Worm (Caenorhabditis elegans) whole organism, mixed stage, embryonic: ENCODE data around the gene K06A4.2.
A peak's percentile ranks its signal among the peaks of the same experiment; 100 is the strongest.

Source experiments
- M03D4.4 ChIP-seq: sonication (generic microtip); optimal IDR thresholded peaks from 2 replicates; lab custom pipeline; 2017; ENCODE audit warnings: mild to moderate bottlenecking, missing genetic modification characterization, missing compliant biosample characterization
- bed-3 ChIP-seq: fragments of 200-800 bp; sonication (Bioruptor generic); optimal IDR thresholded peaks from 3 replicates; lab custom pipeline; 2018; ENCODE audit warnings: mild to moderate bottlenecking, missing genetic modification characterization, moderate library complexity, missing compliant biosample characterization
- blmp-1 ChIP-seq: fragments of 150-350 bp; optimal IDR thresholded peaks from 2 replicates; lab custom pipeline; 2014; ENCODE audit warnings: missing biosample characterization, missing genetic modification characterization
- ceh-39 ChIP-seq: fragments of 150-350 bp; optimal IDR thresholded peaks from 2 replicates; lab custom pipeline; 2014; ENCODE audit warnings: missing biosample characterization, missing genetic modification characterization
- ceh-43 ChIP-seq: fragments of 200-800 bp; sonication (Bioruptor generic); optimal IDR thresholded peaks from 2 replicates; lab custom pipeline; 2018; ENCODE audit warnings: mild to moderate bottlenecking, missing genetic modification characterization, moderate library complexity, missing compliant biosample characterization
- ceh-83 ChIP-seq: fragments of 200-800 bp; sonication (Bioruptor generic); optimal IDR thresholded peaks from 2 replicates; lab custom pipeline; 2018; ENCODE audit warnings: mild to moderate bottlenecking, missing genetic modification characterization, missing compliant biosample characterization
- ces-1 ChIP-seq: fragments of 150-350 bp; optimal IDR thresholded peaks from 2 replicates; lab custom pipeline; 2014; ENCODE audit warnings: missing biosample characterization, missing genetic modification reagents, missing genetic modification characterization
- cnd-1 ChIP-seq: fragments of 200-800 bp; sonication (Bioruptor generic); optimal IDR thresholded peaks from 2 replicates; lab custom pipeline; 2018; ENCODE audit warnings: mild to moderate bottlenecking, missing genetic modification characterization, missing compliant biosample characterization
- drap-1 ChIP-seq: fragments of 200-800 bp; sonication (Bioruptor generic); optimal IDR thresholded peaks from 3 replicates; lab custom pipeline; 2018; ENCODE audit warnings: mild to moderate bottlenecking, missing genetic modification characterization, missing compliant biosample characterization
- elt-1 ChIP-seq: sonication (generic microtip); optimal IDR thresholded peaks from 2 replicates; lab custom pipeline; 2017; ENCODE audit warnings: missing genetic modification characterization, mild to moderate bottlenecking, missing compliant biosample characterization, antibody characterized with exemption, moderate library complexity, borderline replicate concordance; ENCODE audit not compliant: insufficient read depth
- flh-1 ChIP-seq: fragments of 200-800 bp; sonication (Bioruptor generic); optimal IDR thresholded peaks from 2 replicates; lab custom pipeline; 2018; ENCODE audit warnings: mild to moderate bottlenecking, missing genetic modification characterization, moderate library complexity, missing compliant biosample characterization
- ham-2 ChIP-seq: fragments of 200-800 bp; sonication (Bioruptor generic); optimal IDR thresholded peaks from 2 replicates; lab custom pipeline; 2018; ENCODE audit warnings: mild to moderate bottlenecking, missing genetic modification characterization, missing compliant biosample characterization
- hlh-1 ChIP-seq: fragments of 150-350 bp; optimal IDR thresholded peaks from 2 replicates; lab custom pipeline; 2014; ENCODE audit warnings: missing biosample characterization, missing genetic modification reagents, missing genetic modification characterization
- lin-13 ChIP-seq: fragments of 150-350 bp; optimal IDR thresholded peaks from 2 replicates; lab custom pipeline; 2014; ENCODE audit warnings: missing biosample characterization, missing genetic modification characterization
- lin-32 ChIP-seq: fragments of 200-800 bp; sonication (Bioruptor generic); optimal IDR thresholded peaks from 2 replicates; lab custom pipeline; 2018; ENCODE audit warnings: mild to moderate bottlenecking, missing genetic modification characterization, missing compliant biosample characterization
- lsy-2 ChIP-seq: fragments of 150-350 bp; optimal IDR thresholded peaks from 2 replicates; lab custom pipeline; 2014; ENCODE audit warnings: missing biosample characterization, missing genetic modification characterization
- mep-1 ChIP-seq: fragments of 150-350 bp; optimal IDR thresholded peaks from 2 replicates; lab custom pipeline; 2017; ENCODE audit warnings: missing biosample characterization, missing genetic modification reagents, missing genetic modification characterization, inconsistent platforms
- mls-2 ChIP-seq: sonication (generic microtip); optimal IDR thresholded peaks from 2 replicates; lab custom pipeline; 2016; ENCODE audit warnings: mild to moderate bottlenecking, missing genetic modification characterization, moderate library complexity, missing compliant biosample characterization
- nhr-12 ChIP-seq: fragments of 150-350 bp; optimal IDR thresholded peaks from 2 replicates; lab custom pipeline; 2014; ENCODE audit warnings: missing biosample characterization, missing genetic modification characterization
- nhr-237 ChIP-seq: fragments of 150-350 bp; optimal IDR thresholded peaks from 2 replicates; lab custom pipeline; 2014; ENCODE audit warnings: missing biosample characterization, missing genetic modification characterization
- nhr-76 ChIP-seq: sonication (generic microtip); optimal IDR thresholded peaks from 2 replicates; lab custom pipeline; 2017; ENCODE audit warnings: missing biosample characterization, missing genetic modification characterization
- pha-4 ChIP-seq: fragments of 150-350 bp; optimal IDR thresholded peaks from 2 replicates; lab custom pipeline; 2018; ENCODE audit warnings: missing biosample characterization, missing genetic modification reagents, missing genetic modification characterization
- sem-2 ChIP-seq: fragments of 200-800 bp; sonication (Bioruptor generic); optimal IDR thresholded peaks from 2 replicates; lab custom pipeline; 2018; ENCODE audit warnings: mild to moderate bottlenecking, missing genetic modification characterization, missing compliant biosample characterization
- snpc-4 ChIP-seq: fragments of 150-350 bp; optimal IDR thresholded peaks from 2 replicates; lab custom pipeline; 2014; ENCODE audit warnings: missing biosample characterization, missing genetic modification characterization
- sptf-1 ChIP-seq: sonication (generic microtip); optimal IDR thresholded peaks from 2 replicates; lab custom pipeline; 2017; ENCODE audit warnings: mild to moderate bottlenecking, missing genetic modification characterization, moderate library complexity, missing compliant biosample characterization
- tbx-8 ChIP-seq: fragments of 200-800 bp; sonication (Bioruptor generic); optimal IDR thresholded peaks from 2 replicates; lab custom pipeline; 2018; ENCODE audit warnings: mild to moderate bottlenecking, missing genetic modification characterization, moderate library complexity, missing compliant biosample characterization
- unc-120 ChIP-seq: sonication (generic microtip); optimal IDR thresholded peaks from 2 replicates; lab custom pipeline; 2017; ENCODE audit warnings: missing genetic modification characterization, missing compliant biosample characterization; ENCODE audit not compliant: poor library complexity, severe bottlenecking
- unc-39 ChIP-seq: fragments of 150-350 bp; optimal IDR thresholded peaks from 2 replicates; lab custom pipeline; 2014; ENCODE audit warnings: missing biosample characterization, missing genetic modification characterization
- unc-62 ChIP-seq: fragments of 150-350 bp; optimal IDR thresholded peaks from 2 replicates; lab custom pipeline; 2014; ENCODE audit warnings: missing biosample characterization, missing genetic modification reagents, missing genetic modification characterization
- ztf-11 ChIP-seq: fragments of 150-350 bp; optimal IDR thresholded peaks from 2 replicates; lab custom pipeline; 2014; ENCODE audit warnings: missing biosample characterization, missing genetic modification characterization

K06A4.2 gene

ce11 chrV:9503152-9503817 lies 19.3 kb downstream of the K06A4.2 start:
- TF ChIP-seq ham-2 (GFP tag; lab: Kevin White, UChicago) (peak; percentile 93), lin-13 (tag; lab: Kevin White, UChicago) (peak; percentile 31), sptf-1 (tag; lab: Kevin White, UChicago) (peak; percentile 95), ces-1 (GFP tag; lab: Kevin White, UChicago) (peak; percentile 67), mep-1 (peak; percentile 62), drap-1 (GFP tag; lab: Kevin White, UChicago) (peak; percentile 92), lsy-2 (tag; lab: Kevin White, UChicago) (no peak), cnd-1 (peak; percentile 88), sem-2 (GFP tag; lab: Kevin White, UChicago) (peak; percentile 88), unc-62 (GFP tag; lab: Kevin White, UChicago) (no peak), M03D4.4 (tag; lab: Kevin White, UChicago) (peak; percentile 93), tbx-8 (GFP tag; lab: Kevin White, UChicago) (peak; percentile 84), ceh-43 (GFP tag; lab: Kevin White, UChicago) (peak; percentile 89), flh-1 (GFP tag; lab: Kevin White, UChicago) (peak; percentile 68), bed-3 (peak; percentile 82), nhr-12 (peak; percentile 27), ceh-83 (GFP tag; lab: Kevin White, UChicago) (peak; percentile 94), mls-2 (peak; percentile 96), snpc-4 (tag; lab: Kevin White, UChicago) (no peak), unc-120 (tag; lab: Kevin White, UChicago) (peak; percentile 91), hlh-1 (tag; lab: Kevin White, UChicago) (peak; percentile 40), unc-39 (tag; lab: Kevin White, UChicago) (no peak), ceh-39 (tag; lab: Kevin White, UChicago) (no peak), lin-32 (peak; percentile 87)

- no peak for TF ChIP-seq drap-1 (GFP tag; lab: Kevin White, UChicago)
- no peak for TF ChIP-seq sem-2 (GFP tag; lab: Kevin White, UChicago)
- TF ChIP-seq ces-1 (GFP tag; lab: Kevin White, UChicago), result no peak
- TF ChIP-seq nhr-237 (tag; lab: Kevin White, UChicago), result no peak
- no peak for TF ChIP-seq blmp-1
- no peak for TF ChIP-seq tbx-8 (GFP tag; lab: Kevin White, UChicago)
- no peak for TF ChIP-seq unc-62 (GFP tag; lab: Kevin White, UChicago)
These were observed 20.5 kb downstream of the K06A4.2 start, which contains the start of gene haao-1 for ce11 chrV:9504474-9504960. Gene haao-1, plus strand, starts transcription at chrV:9504910.

- TF ChIP-seq unc-62 (GFP tag; lab: Kevin White, UChicago) (no peak), nhr-76 (tag; lab: Kevin White, UChicago) (no peak), ceh-83 (GFP tag; lab: Kevin White, UChicago) (no peak), bed-3 (no peak), flh-1 (GFP tag; lab: Kevin White, UChicago) (no peak), cnd-1 (no peak), mls-2 (no peak), ztf-11 (tag; lab: Kevin White, UChicago) (no peak), M03D4.4 (tag; lab: Kevin White, UChicago) (no peak), pha-4 (no peak), elt-1 (tag; lab: Kevin White, UChicago) (no peak), hlh-1 (tag; lab: Kevin White, UChicago) (no peak), mep-1 (no peak), unc-120 (tag; lab: Kevin White, UChicago) (no peak), lsy-2 (tag; lab: Kevin White, UChicago) (no peak)
These were observed 22.9 kb downstream of the K06A4.2 start for ce11 chrV:9506931-9507330.

ce11 chrV:9507742-9508141 lies 23.7 kb downstream of the K06A4.2 start, which contains the start of gene acs-14:
Gene acs-14, plus strand, starts transcription at chrV:9508132.
- no peak for TF ChIP-seq ceh-43 (GFP tag; lab: Kevin White, UChicago)
- no peak for TF ChIP-seq mls-2
- no peak for TF ChIP-seq ces-1 (GFP tag; lab: Kevin White, UChicago)
- no peak for TF ChIP-seq elt-1 (tag; lab: Kevin White, UChicago)
- no peak for TF ChIP-seq ceh-39 (tag; lab: Kevin White, UChicago)
- TF ChIP-seq nhr-76 (tag; lab: Kevin White, UChicago), result no peak
